Fruit fly (Drosophila melanogaster) whole organism, embryonic: ENCODE measurements around the gene Cdc6.
A peak's percentile ranks its signal among the peaks of the same experiment; 100 is the strongest.

Experiments
- ATbp ChIP-seq: fragments of 200-800 bp; sonication (Bioruptor generic); optimal IDR thresholded peaks from 2 replicates; lab custom pipeline; 2017; ENCODE audit warnings: missing biosample characterization, mild to moderate bottlenecking, missing genetic modification characterization, missing genetic modification reagents
- Ada2b ChIP-seq: fragments of 200-800 bp; sonication (Bioruptor generic); IDR thresholded peaks from 2 replicates; pipeline ENCODE4 v1.3.6; 2022; ENCODE audit warnings: missing biosample characterization, missing genetic modification characterization
- Aef1 ChIP-seq: fragments of 200-800 bp; sonication (Bioruptor generic); IDR thresholded peaks from 3 replicates; pipeline ENCODE4 v1.3.6; 2022; ENCODE audit warnings: missing biosample characterization, missing genetic modification characterization
- Atf-2 ChIP-seq: fragments of 200-800 bp; sonication (Bioruptor generic); optimal IDR thresholded peaks from 2 replicates; lab custom pipeline; 2016; ENCODE audit warnings: missing biosample characterization, missing genetic modification characterization
- Atf3 ChIP-seq: fragments of 200-800 bp; sonication (Bioruptor generic); optimal IDR thresholded peaks from 3 replicates; lab custom pipeline; 2016; ENCODE audit warnings: missing biosample characterization, missing genetic modification characterization
- Atf6 ChIP-seq: fragments of 200-800 bp; sonication (Bioruptor generic); IDR thresholded peaks from 2 replicates; pipeline ENCODE4 v1.3.6; 2022; ENCODE audit warnings: missing biosample characterization, missing genetic modification characterization
- Bdp1 ChIP-seq: fragments of 200-800 bp; sonication (Bioruptor generic); optimal IDR thresholded peaks from 3 replicates; lab custom pipeline; 2016; ENCODE audit warnings: missing biosample characterization, missing genetic modification characterization
- CG10366 ChIP-seq: fragments of 200-800 bp; sonication (Bioruptor generic); IDR thresholded peaks from 2 replicates; pipeline ENCODE4 v1.3.6; 2022; ENCODE audit warnings: missing biosample characterization, missing genetic modification characterization
- CG11247 ChIP-seq: fragments of 200-800 bp; sonication (Bioruptor generic); IDR thresholded peaks from 2 replicates; pipeline ENCODE4 v1.3.6; 2022; ENCODE audit warnings: missing biosample characterization, missing genetic modification characterization
- CG13424 ChIP-seq: fragments of 200-800 bp; sonication (Bioruptor generic); optimal IDR thresholded peaks from 2 replicates; lab custom pipeline; 2019; ENCODE audit warnings: missing biosample characterization, mild to moderate bottlenecking, missing genetic modification characterization, moderate library complexity
- CG14667 ChIP-seq: fragments of 200-800 bp; sonication (Bioruptor generic); IDR thresholded peaks from 2 replicates; pipeline ENCODE4 v1.3.6; 2022; ENCODE audit warnings: missing biosample characterization, missing genetic modification characterization
- CG15514 ChIP-seq: fragments of 200-800 bp; sonication (Bioruptor generic); optimal IDR thresholded peaks from 3 replicates; lab custom pipeline; 2017; ENCODE audit warnings: missing biosample characterization, missing genetic modification characterization, mild to moderate bottlenecking, moderate library complexity, missing genetic modification reagents
- CG17328 ChIP-seq: fragments of 200-800 bp; sonication (Bioruptor generic); IDR thresholded peaks from 2 replicates; pipeline ENCODE4 v1.3.6; 2022; ENCODE audit warnings: missing biosample characterization, missing genetic modification characterization
- CG32772 ChIP-seq: fragments of 200-800 bp; sonication (Bioruptor generic); IDR thresholded peaks from 2 replicates; pipeline ENCODE4 v1.3.6; 2022; ENCODE audit warnings: missing biosample characterization, missing genetic modification characterization
- CG5180 ChIP-seq: fragments of 200-800 bp; sonication (Bioruptor generic); optimal IDR thresholded peaks from 3 replicates; lab custom pipeline; 2017; ENCODE audit warnings: missing biosample characterization, missing genetic modification characterization, mild to moderate bottlenecking, moderate library complexity, missing genetic modification reagents
- CG7839 ChIP-seq: fragments of 200-800 bp; sonication (Bioruptor generic); optimal IDR thresholded peaks from 3 replicates; lab custom pipeline; 2018; ENCODE audit warnings: missing biosample characterization, mild to moderate bottlenecking, missing genetic modification characterization, moderate library complexity
- CG8478 ChIP-seq: fragments of >200 bp; optimal IDR thresholded peaks from 2 replicates; lab custom pipeline; 2018
- CG8924 ChIP-seq: fragments of 200-800 bp; optimal IDR thresholded peaks from 3 replicates; lab custom pipeline; 2019; ENCODE audit warnings: missing biosample characterization, mild to moderate bottlenecking, missing genetic modification characterization, moderate library complexity
- CG9437 ChIP-seq: fragments of 200-800 bp; sonication (Bioruptor generic); optimal IDR thresholded peaks from 2 replicates; lab custom pipeline; 2018; ENCODE audit warnings: missing biosample characterization, mild to moderate bottlenecking, missing genetic modification characterization
- Dek ChIP-seq: fragments of 200-800 bp; sonication (Bioruptor generic); optimal IDR thresholded peaks from 3 replicates; lab custom pipeline; 2019; ENCODE audit warnings: missing biosample characterization, mild to moderate bottlenecking, missing genetic modification characterization, moderate library complexity
- Dll ChIP-seq: fragments of 200-800 bp; sonication (Bioruptor generic); IDR thresholded peaks from 4 replicates; pipeline ENCODE4 v1.3.6; 2022; ENCODE audit warnings: missing biosample characterization, missing genetic modification characterization; ENCODE audit not compliant: partially characterized antibody
- Doc3 ChIP-seq: fragments of 200-800 bp; sonication (Bioruptor generic); IDR thresholded peaks from 3 replicates; pipeline ENCODE4 v1.3.6; 2022; ENCODE audit warnings: missing biosample characterization, missing genetic modification characterization; ENCODE audit not compliant: partially characterized antibody
- Ets65A ChIP-seq: fragments of 200-800 bp; sonication (Bioruptor generic); peaks from one replicate; lab custom pipeline; 2016; ENCODE audit warnings: missing biosample characterization, missing genetic modification characterization
- HLH4C ChIP-seq: fragments of 200-800 bp; sonication (Bioruptor generic); IDR thresholded peaks from 3 replicates; pipeline ENCODE4 v1.3.6; 2022; ENCODE audit warnings: missing biosample characterization, missing genetic modification characterization; ENCODE audit not compliant: partially characterized antibody
- Hey ChIP-seq: fragments of 200-800 bp; sonication (Bioruptor generic); optimal IDR thresholded peaks from 3 replicates; lab custom pipeline; 2018; ENCODE audit warnings: missing biosample characterization, mild to moderate bottlenecking, missing genetic modification characterization
- Hr51 ChIP-seq, 2 experiments: fragments of 200-800 bp; sonication (Bioruptor generic); optimal IDR thresholded peaks; 2 replicates in 1 of 2; 3 replicates in 1 of 2; lab custom pipeline; 2016 to 2018; ENCODE audit warnings: missing biosample characterization in 2 of 2, missing genetic modification characterization in 2 of 2, mild to moderate bottlenecking in 1 of 2, moderate library complexity in 1 of 2
- Lpt ChIP-seq: fragments of >200 bp; optimal IDR thresholded peaks from 2 replicates; lab custom pipeline; 2018; ENCODE audit warnings: missing biosample characterization, missing genetic modification characterization
- Optix ChIP-seq: fragments of 200-800 bp; sonication (Bioruptor generic); IDR thresholded peaks from 3 replicates; pipeline ENCODE4 v1.3.6; 2022; ENCODE audit warnings: missing biosample characterization, missing genetic modification characterization
- Sin3A ChIP-seq: fragments of >200 bp; optimal IDR thresholded peaks from 2 replicates; lab custom pipeline; 2018
- Sry-β ChIP-seq: fragments of 200-800 bp; sonication (Bioruptor generic); optimal IDR thresholded peaks from 2 replicates; lab custom pipeline; 2018; ENCODE audit warnings: missing biosample characterization, mild to moderate bottlenecking, missing genetic modification characterization, moderate library complexity
- ab ChIP-seq: fragments of 200-800 bp; sonication (Bioruptor generic); optimal IDR thresholded peaks from 2 replicates; lab custom pipeline; 2016; ENCODE audit warnings: missing biosample characterization, missing genetic modification characterization
- az2 ChIP-seq: fragments of 200-800 bp; sonication (Bioruptor generic); optimal IDR thresholded peaks from 3 replicates; lab custom pipeline; 2016; ENCODE audit warnings: missing biosample characterization, missing genetic modification characterization
- bbx ChIP-seq: fragments of 200-800 bp; sonication (Bioruptor generic); IDR thresholded peaks from 2 replicates; pipeline ENCODE4 v1.3.6; 2022; ENCODE audit warnings: missing biosample characterization, missing genetic modification characterization; ENCODE audit not compliant: partially characterized antibody
- bcd ChIP-seq: fragments of 200-800 bp; sonication (Bioruptor generic); optimal IDR thresholded peaks from 2 replicates; lab custom pipeline; 2017; ENCODE audit warnings: missing biosample characterization, mild to moderate bottlenecking, missing genetic modification characterization
- bowl ChIP-seq: fragments of 200-800 bp; sonication (Bioruptor generic); IDR thresholded peaks from 2 replicates; pipeline ENCODE4 v1.3.6; 2022; ENCODE audit warnings: missing biosample characterization, missing genetic modification characterization
- br ChIP-seq: fragments of >200 bp; optimal IDR thresholded peaks from 2 replicates; lab custom pipeline; 2017
- ci ChIP-seq: fragments of 200-800 bp; sonication (Bioruptor generic); IDR thresholded peaks from 3 replicates; pipeline ENCODE4 v1.3.6; 2022; ENCODE audit warnings: missing biosample characterization, missing genetic modification characterization
- dpn ChIP-seq, 2 experiments: fragments of 200-800 bp; sonication (Bioruptor generic); optimal IDR thresholded peaks; 3 replicates each; lab custom pipeline; 2016; ENCODE audit warnings: missing biosample characterization in 2 of 2, missing genetic modification characterization in 2 of 2
- esg ChIP-seq: fragments of 200-800 bp; sonication (Bioruptor generic); conservative IDR thresholded peaks from 2 replicates; pipeline ENCODE4 v1.3.6; 2022; ENCODE audit warnings: missing biosample characterization, missing genetic modification characterization
- exex ChIP-seq: fragments of 200-800 bp; sonication (Bioruptor generic); optimal IDR thresholded peaks from 4 replicates; lab custom pipeline; 2018; ENCODE audit warnings: missing biosample characterization, mild to moderate bottlenecking, missing genetic modification characterization, moderate library complexity
- gce ChIP-seq: fragments of 200-800 bp; sonication (Bioruptor generic); IDR thresholded peaks from 3 replicates; pipeline ENCODE4 v1.3.6; 2022; ENCODE audit warnings: missing biosample characterization, missing genetic modification characterization
- her ChIP-seq: fragments of 200-800 bp; sonication (Bioruptor generic); optimal IDR thresholded peaks from 2 replicates; lab custom pipeline; 2016; ENCODE audit warnings: missing biosample characterization, missing genetic modification characterization
- pfk ChIP-seq: fragments of 200-800 bp; sonication (Bioruptor generic); optimal IDR thresholded peaks from 2 replicates; lab custom pipeline; 2018; ENCODE audit warnings: missing biosample characterization, mild to moderate bottlenecking, missing genetic modification characterization, moderate library complexity
- so ChIP-seq: fragments of 200-800 bp; sonication (Bioruptor generic); IDR thresholded peaks from 3 replicates; pipeline ENCODE4 v1.3.6; 2022; ENCODE audit warnings: missing biosample characterization, missing genetic modification characterization
- tio ChIP-seq: fragments of 200-800 bp; sonication (Bioruptor generic); optimal IDR thresholded peaks from 2 replicates; lab custom pipeline; 2017; ENCODE audit warnings: missing biosample characterization, missing genetic modification characterization, inconsistent platforms
- twi ChIP-seq: fragments of 200-800 bp; optimal IDR thresholded peaks from 2 replicates; lab custom pipeline; 2019; ENCODE audit warnings: missing biosample characterization, mild to moderate bottlenecking, missing genetic modification characterization, moderate library complexity
- usp ChIP-seq: fragments of >200 bp; optimal IDR thresholded peaks from 2 replicates; lab custom pipeline; 2017; ENCODE audit warnings: missing biosample characterization, missing genetic modification characterization
- vnd ChIP-seq: fragments of 200-800 bp; sonication (Bioruptor generic); IDR thresholded peaks from 3 replicates; pipeline ENCODE4 v1.3.6; 2022; ENCODE audit warnings: missing biosample characterization, missing genetic modification characterization; ENCODE audit not compliant: partially characterized antibody
- wdn ChIP-seq: fragments of 200-800 bp; sonication (Bioruptor generic); IDR thresholded peaks from 2 replicates; pipeline ENCODE4 v1.3.6; 2022; ENCODE audit warnings: missing biosample characterization, missing genetic modification characterization

Cdc6 gene

DNA sequence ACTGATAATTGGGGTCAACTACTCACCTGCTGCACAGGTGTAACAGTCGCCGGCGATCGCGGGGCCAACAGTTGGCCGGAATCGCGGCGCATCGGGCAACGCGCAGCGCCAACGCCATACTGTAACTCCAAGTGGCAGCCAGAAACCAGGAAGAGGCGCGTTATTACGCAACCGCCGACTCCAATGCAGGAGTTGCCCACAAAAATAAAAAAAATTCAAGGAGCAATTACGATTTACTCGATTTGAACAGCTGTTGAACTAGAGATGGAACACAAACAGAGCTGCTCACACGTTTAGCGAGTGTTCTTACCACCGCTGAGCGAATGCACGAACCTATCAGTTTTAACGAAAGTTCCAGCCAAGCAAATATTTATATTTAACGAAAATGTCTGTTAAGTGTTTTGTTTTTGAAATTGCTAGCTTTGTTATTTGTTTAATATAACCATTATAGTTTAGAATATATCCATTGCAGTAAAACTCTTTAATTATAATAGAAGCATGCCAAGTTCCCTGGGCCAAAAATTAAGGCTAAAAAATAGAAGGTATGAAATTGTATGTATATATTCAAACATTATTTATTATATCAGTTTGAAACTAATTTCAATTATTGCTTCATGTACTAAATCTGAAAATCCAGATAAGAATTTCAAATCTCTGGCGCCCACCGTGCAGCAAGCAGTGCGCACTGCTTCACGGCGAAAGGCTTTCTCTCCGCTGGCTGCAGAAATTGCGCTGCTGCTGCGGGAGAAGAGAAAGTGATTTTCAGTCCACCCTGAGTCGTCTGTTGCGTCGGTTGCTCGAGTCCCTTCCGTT is 29.8 kb downstream of the Cdc6 start, which contains the start of the genes CG5989 and CG6282 (continued):
- peak; percentile 81 for TF ChIP-seq exex
- TF ChIP-seq HLH4C (GFP tag; lab: Robert Waterston, UW), result peak; percentile 37; the same call in 2 of the 3 replicates
- no peak for TF ChIP-seq Atf-2 (GFP tag; lab: Kevin White, UChicago)
- peak; percentile 39 for TF ChIP-seq CG13424 (tag; lab: Kevin White, UChicago)
- TF ChIP-seq CG8924, result peak; percentile 46
- peak; percentile 58; the same call in 1 of the 2 replicates for TF ChIP-seq Atf6
- 0 out of 3 replicates have a peak, but pooled peaks have one; percentile 26 for TF ChIP-seq vnd (GFP tag; lab: Robert Waterston, UW)
- no peak for TF ChIP-seq bbx
- TF ChIP-seq Ada2b, result peak; percentile 17; the same call in 1 of the 2 replicates
- peak; percentile 49 for TF ChIP-seq Sin3A
- no peak for TF ChIP-seq Hey (tag; lab: Kevin White, UChicago)
- TF ChIP-seq CG14667 (GFP tag; lab: Robert Waterston, UW), result no peak
- peak; percentile 70; the same call in 3 of the 4 replicates for TF ChIP-seq Dll (GFP tag; lab: Robert Waterston, UW)
- TF ChIP-seq bcd, result peak; percentile 57
- no peak for TF ChIP-seq twi (tag; lab: Kevin White, UChicago)
- peak; percentile 28 for TF ChIP-seq az2 (GFP tag; lab: Kevin White, UChicago)
- peak; percentile 35; the same call in 2 of the 3 replicates for TF ChIP-seq ci
- TF ChIP-seq Ets65A (GFP tag; lab: Kevin White, UChicago), result peak; percentile 69
- peak; percentile 56 for TF ChIP-seq ATbp
- TF ChIP-seq esg, result peak; percentile 36
- peak; percentile 48 for TF ChIP-seq Dek (tag; lab: Kevin White, UChicago)
- no peak for TF ChIP-seq dpn (GFP tag; optimal IDR thresholded peaks at IDR 0.05; lab: Kevin White, UChicago)
- no peak for TF ChIP-seq usp
- TF ChIP-seq CG9437, result peak; percentile 11
- TF ChIP-seq CG8478 (lab: Kevin White, UChicago), result no peak
- TF ChIP-seq CG15514 (GFP tag; lab: Kevin White, UChicago), result peak; percentile 77
- TF ChIP-seq Hr51 (GFP tag; optimal IDR thresholded peaks at IDR 0.05; lab: Kevin White, UChicago), result peak; percentile 21 to 34
- TF ChIP-seq, all 482 proteins: peak for 182

DNA sequence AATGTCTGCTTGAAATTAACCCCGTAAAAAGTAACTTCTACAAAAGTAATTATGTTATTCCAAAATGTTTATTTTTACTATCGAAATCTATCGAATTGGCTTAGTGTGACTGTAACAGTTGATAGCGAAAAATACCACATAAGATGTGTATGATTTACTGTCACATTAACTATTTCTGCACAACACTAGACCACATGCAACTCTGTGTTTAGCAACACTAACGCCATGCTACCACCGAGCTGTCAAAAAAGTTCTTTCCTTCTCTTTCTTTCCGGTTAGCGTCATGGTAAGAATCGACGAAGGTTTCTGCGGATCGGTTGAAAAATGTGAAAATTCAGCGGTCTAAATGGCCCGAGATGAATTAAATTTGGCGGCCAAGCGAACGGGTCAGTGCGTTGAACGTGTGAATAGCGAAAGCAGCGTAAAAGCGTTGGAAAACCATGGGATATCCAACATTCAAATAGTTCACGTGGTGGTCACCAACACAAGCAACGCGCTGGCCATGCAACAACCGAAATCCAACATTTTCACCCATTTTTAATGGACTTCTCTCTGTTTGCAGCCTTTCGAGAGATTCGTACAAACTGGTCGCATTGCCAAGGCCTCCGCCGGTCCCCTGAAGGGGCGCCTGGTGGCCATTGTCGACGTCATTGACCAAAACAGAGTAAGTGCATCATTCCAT is 33.0 kb downstream of the Cdc6 start, which contains the start of the genes Nelf-E and RpL14:
Gene Nelf-E (minus strand): TSS at position 128 of the 682 bp plus-strand sequence.
Gene RpL14 (plus strand): TSS at position 255 of the 682 bp plus-strand sequence.
- no peak for TF ChIP-seq br
- peak; percentile 91 for TF ChIP-seq Bdp1 (GFP tag; lab: Kevin White, UChicago)
- TF ChIP-seq Aef1 (GFP tag; lab: Robert Waterston, UW), result peak; percentile 86
- peak; percentile 94 for TF ChIP-seq gce (GFP tag; lab: Robert Waterston, UW)
- TF ChIP-seq Lpt (GFP tag; lab: Kevin White, UChicago), result no peak
- TF ChIP-seq bcd, result peak; percentile 97
- TF ChIP-seq Doc3 (GFP tag; lab: Robert Waterston, UW), result no peak
- TF ChIP-seq so (GFP tag; lab: Robert Waterston, UW), result peak; percentile 92
- peak; percentile 89 for TF ChIP-seq wdn (GFP tag; lab: Robert Waterston, UW)
- peak; percentile 90 for TF ChIP-seq CG10366 (GFP tag; lab: Robert Waterston, UW)
- peak; percentile 87 for TF ChIP-seq bowl (GFP tag; lab: Robert Waterston, UW)
- peak; percentile 82 for TF ChIP-seq CG5180
- peak; percentile 40 for TF ChIP-seq ab
- peak; percentile 86 for TF ChIP-seq Optix (GFP tag; lab: Robert Waterston, UW)
- peak; percentile 97 for TF ChIP-seq CG17328
- peak; percentile 72 for TF ChIP-seq Sry-β (GFP tag; lab: Kevin White, UChicago)
- TF ChIP-seq CG32772 (GFP tag; lab: Robert Waterston, UW), result peak; percentile 87
- TF ChIP-seq Atf3 (GFP tag; lab: Kevin White, UChicago), result peak; percentile 95
- TF ChIP-seq Ets65A (GFP tag; lab: Kevin White, UChicago), result peak; percentile 100
- peak; percentile 96 for TF ChIP-seq her (GFP tag; lab: Kevin White, UChicago)
- TF ChIP-seq CG11247 (GFP tag; lab: Robert Waterston, UW), result peak; percentile 96
- peak; percentile 85 for TF ChIP-seq pfk
- peak; percentile 91 for TF ChIP-seq CG7839 (tag; lab: Kevin White, UChicago)
- TF ChIP-seq tio (GFP tag; lab: Kevin White, UChicago), result no peak
